Worm (Caenorhabditis elegans): ENCODE results near the gene sri-21.

ce11 chrV:3523262-3523661 lies 26.4 kb upstream of the sri-21 start, which contains the start of gene irg-1:
- no peak for TF ChIP-seq unc-62 (GFP tag; optimal IDR thresholded peaks at IDR 0.05)
- no peak for TF ChIP-seq nhr-77 (tag; optimal IDR thresholded peaks at IDR 0.05)
- no peak for TF ChIP-seq lsy-2 (tag; optimal IDR thresholded peaks at IDR 0.05)
- TF ChIP-seq nhr-11 (tag; optimal IDR thresholded peaks at IDR 0.05): no peak
- no peak for TF ChIP-seq egl-27 (tag; optimal IDR thresholded peaks at IDR 0.05)
- TF ChIP-seq mdl-1 (tag; optimal IDR thresholded peaks at IDR 0.05): no peak
- no peak for TF ChIP-seq ceh-82 (tag; optimal IDR thresholded peaks at IDR 0.05)
- TF ChIP-seq ama-1 (optimal IDR thresholded peaks at IDR 0.05): no peak
- no peak for TF ChIP-seq lin-11 (tag; optimal IDR thresholded peaks at IDR 0.05)
- TF ChIP-seq nhr-25 (tag; optimal IDR thresholded peaks at IDR 0.05): no peak
- no peak for TF ChIP-seq ceh-16 (tag; optimal IDR thresholded peaks at IDR 0.05)
- TF ChIP-seq elt-3 (tag; optimal IDR thresholded peaks at IDR 0.05): no peak
- TF ChIP-seq ztf-4 (tag; optimal IDR thresholded peaks at IDR 0.05): no peak
